Worm (Caenorhabditis elegans): Measurements from ENCODE around the gene C30G4.2.

The C30G4.2 gene

DNA sequence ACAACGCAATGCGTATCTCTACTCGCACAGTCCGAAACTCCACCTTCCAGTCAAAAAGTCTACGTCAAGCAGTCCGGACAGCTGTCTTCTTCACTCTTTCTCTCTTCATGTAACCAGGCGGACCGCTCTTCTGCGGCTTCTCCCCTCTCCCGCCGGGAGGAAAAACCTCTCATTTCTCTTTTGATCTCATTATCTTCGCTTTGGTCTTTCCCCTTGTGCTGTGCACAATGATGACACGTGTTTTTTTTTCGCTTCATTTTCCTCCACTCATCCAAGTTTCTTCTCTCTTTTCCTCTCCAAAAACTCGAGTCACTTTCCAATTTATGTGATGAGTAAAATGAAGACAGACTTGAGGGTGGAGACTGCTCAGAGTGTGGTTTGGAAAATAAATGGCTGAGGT is 2.5 kb downstream of the C30G4.2 start, which contains the start of gene F35B3.7:
F35B3.7 (minus strand) TSS at position 133 of the 400 bp plus-strand sequence.
- TF ChIP-seq hlh-13 (GFP tag; optimal IDR thresholded peaks at IDR 0.05) (no peak), ttx-3 (tag; optimal IDR thresholded peaks at IDR 0.05) (no peak), rnt-1 (tag; optimal IDR thresholded peaks at IDR 0.05) (peak; percentile 44), pros-1 (tag; optimal IDR thresholded peaks at IDR 0.05) (no peak), Y22D7AL.16 (tag; optimal IDR thresholded peaks at IDR 0.05) (no peak), sox-4 (tag; optimal IDR thresholded peaks at IDR 0.05) (no peak), fkh-10 (GFP tag; optimal IDR thresholded peaks at IDR 0.05) (no peak), ceh-18 (tag; optimal IDR thresholded peaks at IDR 0.05) (peak; percentile 84), unc-55 (GFP tag; optimal IDR thresholded peaks at IDR 0.05) (peak; percentile 14), lim-6 (tag; optimal IDR thresholded peaks at IDR 0.05) (no peak)

DNA sequence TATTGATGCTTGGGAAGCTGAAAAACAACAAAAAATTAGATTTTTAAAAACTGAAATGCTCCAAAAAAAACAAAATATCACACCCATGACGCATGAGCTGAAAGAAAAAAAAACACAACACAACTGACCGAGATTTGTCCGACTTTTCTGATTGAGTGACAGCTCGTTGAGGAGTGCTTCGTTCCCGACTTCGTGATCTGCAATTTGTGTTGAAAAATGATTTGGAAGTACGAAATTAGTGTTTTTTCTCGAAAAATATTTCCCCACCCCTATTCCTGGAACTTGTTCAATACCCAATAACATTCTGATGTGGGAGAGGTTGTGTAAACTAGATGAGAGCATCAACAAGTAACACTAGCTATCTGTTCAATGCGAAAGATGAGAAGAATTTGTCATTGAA is 3.9 kb downstream of the C30G4.2 start:
- TF ChIP-seq C38D4.7 (GFP tag; optimal IDR thresholded peaks at IDR 0.05) (no peak), unc-55 (GFP tag; optimal IDR thresholded peaks at IDR 0.05) (peak; percentile 32)

DNA sequence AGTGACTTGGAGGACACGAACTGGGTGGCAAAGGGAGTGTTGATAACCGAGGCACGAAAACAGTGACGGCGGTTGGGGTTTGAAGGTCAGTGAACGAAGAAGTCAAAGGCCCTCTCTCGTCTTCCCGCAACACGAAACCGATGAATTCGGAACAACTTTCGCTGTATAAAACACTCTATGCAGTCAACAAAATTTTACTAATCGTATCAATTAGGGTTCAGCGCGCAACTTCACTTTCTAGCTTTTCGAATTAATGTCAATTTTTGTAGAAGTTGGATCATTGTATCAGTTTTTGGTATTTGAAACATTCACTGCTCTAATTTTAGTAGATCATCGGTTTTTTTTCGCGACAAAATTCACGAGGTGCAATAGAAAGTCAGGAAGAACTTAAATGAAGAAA is 6.8 kb downstream of the C30G4.2 start:
- TF ChIP-seq K09A11.1 (tag; optimal IDR thresholded peaks at IDR 0.05; ENCODE audit: insufficient read depth) (no peak), ceh-9 (tag; optimal IDR thresholded peaks at IDR 0.05) (no peak), hlh-6 (tag; optimal IDR thresholded peaks at IDR 0.05) (no peak), ceh-45 (GFP tag; IDR thresholded peaks at IDR 0.05) (no peak), ceh-22 (tag; optimal IDR thresholded peaks at IDR 0.05) (no peak), ceh-6 (GFP tag; optimal IDR thresholded peaks at IDR 0.05) (no peak), pag-3 (tag; optimal IDR thresholded peaks at IDR 0.05; ENCODE audit: borderline replicate concordance) (no peak), pax-1 (tag; optimal IDR thresholded peaks at IDR 0.05) (no peak), C38D4.7 (GFP tag; optimal IDR thresholded peaks at IDR 0.05) (no peak), gmeb-2 (tag; optimal IDR thresholded peaks at IDR 0.05) (no peak), ceh-30 (tag; optimal IDR thresholded peaks at IDR 0.05) (no peak), ama-1 (optimal IDR thresholded peaks at IDR 0.05) (no peak), tbx-7 (tag; optimal IDR thresholded peaks at IDR 0.05) (no peak)

DNA sequence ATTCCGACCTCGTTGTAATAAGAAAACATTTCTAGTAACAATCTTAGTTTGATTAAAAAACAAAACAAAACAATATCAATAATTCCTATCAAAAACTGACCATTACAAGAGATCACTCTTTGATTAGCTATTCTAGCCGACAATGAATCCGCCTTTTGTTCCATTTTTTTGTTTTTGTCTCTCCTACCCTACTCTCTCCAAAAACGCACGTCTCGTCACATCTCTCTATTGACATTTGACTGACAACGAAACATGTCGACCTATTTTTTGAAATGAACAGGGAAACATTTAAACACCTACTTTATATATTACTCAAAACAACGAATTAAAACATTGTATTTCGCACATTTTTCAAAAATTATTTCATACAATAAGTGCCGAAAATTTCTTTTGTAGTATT is 10.7 kb downstream of the C30G4.2 start:
- no peak for TF ChIP-seq nhr-232 (tag; optimal IDR thresholded peaks at IDR 0.05)
- TF ChIP-seq unc-55 (GFP tag; optimal IDR thresholded peaks at IDR 0.05), result peak; percentile 42

DNA sequence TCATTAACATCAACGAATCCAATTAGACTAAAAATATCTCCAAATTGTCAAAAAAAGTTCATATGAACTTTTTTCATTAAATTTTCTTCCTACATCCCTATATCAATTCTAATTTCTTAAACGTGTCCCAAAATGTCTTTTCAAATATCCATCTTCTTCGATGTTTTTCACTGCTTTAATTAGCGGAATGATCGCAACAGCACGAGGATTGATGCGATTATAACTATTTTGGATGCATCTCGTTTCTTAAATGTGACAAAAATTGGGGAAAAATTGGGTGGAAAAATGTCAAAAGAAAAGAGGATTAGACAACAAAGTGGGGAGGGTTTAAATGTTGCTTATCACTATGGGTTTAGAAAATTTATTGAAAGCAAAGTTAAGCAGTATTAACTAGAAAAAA is 11.2 kb downstream of the C30G4.2 start:
- no peak for TF ChIP-seq ceh-18 (tag; optimal IDR thresholded peaks at IDR 0.05)
- TF ChIP-seq unc-3 (GFP tag; conservative IDR thresholded peaks at IDR 0.05), result no peak
- TF ChIP-seq unc-3 (tag; optimal IDR thresholded peaks at IDR 0.05), result no peak
- no peak for TF ChIP-seq dmd-4 (tag; optimal IDR thresholded peaks at IDR 0.05; ENCODE audit: borderline replicate concordance)
- no peak for TF ChIP-seq K09A11.1 (tag; optimal IDR thresholded peaks at IDR 0.05; ENCODE audit: insufficient read depth)
- TF ChIP-seq dve-1 (tag; optimal IDR thresholded peaks at IDR 0.05), result no peak
- TF ChIP-seq fax-1 (tag; optimal IDR thresholded peaks at IDR 0.05), result no peak
- TF ChIP-seq ceh-24 (tag; optimal IDR thresholded peaks at IDR 0.05), result no peak
- no peak for TF ChIP-seq hlh-8 (tag; optimal IDR thresholded peaks at IDR 0.05)
- TF ChIP-seq ceh-34 (tag; optimal IDR thresholded peaks at IDR 0.05), result no peak
- TF ChIP-seq ceh-19 (GFP tag; optimal IDR thresholded peaks at IDR 0.05), result no peak
- TF ChIP-seq rnt-1 (tag; optimal IDR thresholded peaks at IDR 0.05), result no peak
- no peak for TF ChIP-seq ahr-1 (tag; optimal IDR thresholded peaks at IDR 0.05)
- no peak for TF ChIP-seq fkh-6 (tag; optimal IDR thresholded peaks at IDR 0.05)
- no peak for TF ChIP-seq sdc-2 (tag; optimal IDR thresholded peaks at IDR 0.05)
- no peak for TF ChIP-seq nfya-1 (tag; optimal IDR thresholded peaks at IDR 0.05)
- TF ChIP-seq odd-2 (tag; optimal IDR thresholded peaks at IDR 0.05), result no peak
- no peak for TF ChIP-seq gmeb-2 (tag; optimal IDR thresholded peaks at IDR 0.05)
- TF ChIP-seq pros-1 (tag; optimal IDR thresholded peaks at IDR 0.05), result no peak
